Worm (Caenorhabditis elegans) whole organism, L2 larva: Measurements from ENCODE around the gene acaa-2.

Experiments used
- alr-1 ChIP-seq: fragments of 150-350 bp; optimal IDR thresholded peaks from 2 replicates; lab custom pipeline; 2014; ENCODE audit warnings: missing biosample characterization, missing genetic modification characterization
- ama-1 ChIP-seq: fragments of 150-350 bp; optimal IDR thresholded peaks from 2 replicates; lab custom pipeline; 2018; ENCODE audit warnings: inconsistent platforms
- blmp-1 ChIP-seq: sonication (generic microtip); optimal IDR thresholded peaks from 2 replicates; lab custom pipeline; 2017; ENCODE audit warnings: missing genetic modification characterization, mild to moderate bottlenecking, missing compliant biosample characterization, antibody characterized with exemption, moderate library complexity; ENCODE audit not compliant: insufficient read depth
- ceh-82 ChIP-seq: fragments of 150-350 bp; optimal IDR thresholded peaks from 2 replicates; lab custom pipeline; 2014; ENCODE audit warnings: missing biosample characterization, missing genetic modification characterization
- elt-3 ChIP-seq: sonication (generic microtip); optimal IDR thresholded peaks from 2 replicates; lab custom pipeline; 2017; ENCODE audit warnings: missing biosample characterization, missing genetic modification characterization
- mbf-1 ChIP-seq: sonication (generic microtip); optimal IDR thresholded peaks from 2 replicates; lab custom pipeline; 2017; ENCODE audit warnings: missing biosample characterization, missing genetic modification characterization
- nhr-12 ChIP-seq: fragments of 150-350 bp; optimal IDR thresholded peaks from 2 replicates; lab custom pipeline; 2014; ENCODE audit warnings: missing biosample characterization, missing genetic modification characterization
- nhr-77 ChIP-seq: fragments of 150-350 bp; optimal IDR thresholded peaks from 2 replicates; lab custom pipeline; 2014; ENCODE audit warnings: missing biosample characterization, missing genetic modification characterization
- snpc-4 ChIP-seq: fragments of 150-350 bp; optimal IDR thresholded peaks from 2 replicates; lab custom pipeline; 2014; ENCODE audit warnings: missing biosample characterization, missing genetic modification characterization
- ztf-11 ChIP-seq: sonication (generic microtip); optimal IDR thresholded peaks from 2 replicates; lab custom pipeline; 2017; ENCODE audit warnings: missing biosample characterization, missing genetic modification characterization

- no peak for TF ChIP-seq blmp-1 (tag; lab: Kevin White, UChicago)
- no peak for TF ChIP-seq ceh-82 (tag; lab: Kevin White, UChicago)
- TF ChIP-seq ama-1 (lab: Kevin White, UChicago): no peak
- no peak for TF ChIP-seq nhr-77
- TF ChIP-seq ztf-11 (tag; lab: Kevin White, UChicago): no peak
- TF ChIP-seq alr-1: no peak
- TF ChIP-seq snpc-4: no peak
- TF ChIP-seq mbf-1 (tag; lab: Kevin White, UChicago): no peak
- no peak for TF ChIP-seq nhr-12 (tag; lab: Kevin White, UChicago)
- no peak for TF ChIP-seq elt-3 (tag; lab: Kevin White, UChicago)
Measured at ce11 chrIII:13305537-13305936, 39.2 kb upstream of the acaa-2 start.
